Fruit fly (Drosophila melanogaster) Kc167 (cell line): Measurements from ENCODE around the gene CG14543.

ENCODE experiments used
- Myc ChIP-seq: fragments of >200 bp; optimal IDR thresholded peaks from 2 replicates; lab custom pipeline; 2017; ENCODE audit warnings: missing external identifiers
- Sin3A ChIP-seq: fragments of >200 bp; optimal IDR thresholded peaks from 2 replicates; lab custom pipeline; 2018; ENCODE audit warnings: missing external identifiers
- psq ChIP-seq: fragments of >200 bp; optimal IDR thresholded peaks from 2 replicates; lab custom pipeline; 2017; ENCODE audit warnings: missing external identifiers

dm6 chr3R:26062911-26063310 lies 6.5 kb downstream of the CG14543 start, which contains the start of gene CG14551:
- TF ChIP-seq Sin3A (lab: Kevin White, UChicago) = no peak
- TF ChIP-seq psq (lab: Kevin White, UChicago) = no peak
- TF ChIP-seq Myc (lab: Kevin White, UChicago) = no peak
